Fruit fly (Drosophila melanogaster) whole organism, embryonic: ENCODE data around the gene Inx5.

Source experiments
- ATbp ChIP-seq: fragments of 200-800 bp; sonication (Bioruptor generic); optimal IDR thresholded peaks from 2 replicates; lab custom pipeline; 2017; ENCODE audit warnings: missing biosample characterization, mild to moderate bottlenecking, missing genetic modification characterization, missing genetic modification reagents
- Abd-B ChIP-seq: fragments of 200-800 bp; sonication (Bioruptor generic); optimal IDR thresholded peaks from 2 replicates; lab custom pipeline; 2018; ENCODE audit warnings: missing biosample characterization, mild to moderate bottlenecking, missing genetic modification characterization, moderate library complexity
- Asciz ChIP-seq: fragments of 200-800 bp; sonication (Bioruptor generic); optimal IDR thresholded peaks from 2 replicates; lab custom pipeline; 2017; ENCODE audit warnings: missing biosample characterization, mild to moderate bottlenecking, missing genetic modification characterization, missing genetic modification reagents
- Blimp-1 ChIP-seq: fragments of 200-800 bp; sonication (Bioruptor generic); optimal IDR thresholded peaks from 3 replicates; lab custom pipeline; 2018; ENCODE audit warnings: missing biosample characterization, missing genetic modification characterization, mild to moderate bottlenecking, moderate library complexity, missing genetic modification reagents
- CG10147 ChIP-seq: fragments of 200-800 bp; sonication (Bioruptor generic); optimal IDR thresholded peaks from 2 replicates; lab custom pipeline; 2019; ENCODE audit warnings: missing biosample characterization, mild to moderate bottlenecking, missing genetic modification characterization, moderate library complexity
- CG10274 ChIP-seq: fragments of 200-800 bp; sonication (Bioruptor generic); optimal IDR thresholded peaks from 3 replicates; lab custom pipeline; 2017; ENCODE audit warnings: missing biosample characterization, mild to moderate bottlenecking, missing genetic modification characterization
- CG12071 ChIP-seq: fragments of 200-800 bp; sonication (Bioruptor generic); optimal IDR thresholded peaks from 3 replicates; lab custom pipeline; 2018; ENCODE audit warnings: missing biosample characterization, mild to moderate bottlenecking, missing genetic modification characterization
- CG12391 ChIP-seq: fragments of 200-800 bp; sonication (Bioruptor generic); optimal IDR thresholded peaks from 3 replicates; lab custom pipeline; 2018; ENCODE audit warnings: missing biosample characterization, mild to moderate bottlenecking, missing genetic modification characterization, moderate library complexity
- CG1529 ChIP-seq: fragments of 200-800 bp; sonication (Bioruptor generic); optimal IDR thresholded peaks from 3 replicates; lab custom pipeline; 2018; ENCODE audit warnings: missing biosample characterization, missing genetic modification characterization
- CG17385 ChIP-seq: fragments of 200-800 bp; sonication (Bioruptor generic); optimal IDR thresholded peaks from 3 replicates; lab custom pipeline; 2018; ENCODE audit warnings: missing biosample characterization, mild to moderate bottlenecking, missing genetic modification characterization
- CG42726 ChIP-seq: fragments of 200-800 bp; sonication (Bioruptor generic); IDR thresholded peaks from 2 replicates; pipeline ENCODE4 v1.3.6; 2022; ENCODE audit warnings: missing biosample characterization, missing genetic modification characterization; ENCODE audit not compliant: partially characterized antibody
- CG6791 ChIP-seq: fragments of 200-800 bp; sonication (Bioruptor generic); IDR thresholded peaks from 3 replicates; pipeline ENCODE4 v1.3.6; 2022; ENCODE audit warnings: missing biosample characterization, missing genetic modification characterization; ENCODE audit not compliant: partially characterized antibody
- CG8290 ChIP-seq, 3 experiments: fragments of 200-800 bp; sonication (Bioruptor generic); optimal IDR thresholded peaks; 2 replicates each; lab custom pipeline; 2016 to 2019; ENCODE audit warnings: missing biosample characterization in 3 of 3, missing genetic modification characterization in 3 of 3, mild to moderate bottlenecking in 2 of 3, moderate library complexity in 1 of 3
- CG9215 ChIP-seq: fragments of 200-800 bp; sonication (Bioruptor generic); IDR thresholded peaks from 2 replicates; pipeline ENCODE4 v1.3.6; 2022; ENCODE audit warnings: missing biosample characterization, missing genetic modification characterization
- Drgx ChIP-seq: fragments of 200-800 bp; sonication (Bioruptor generic); IDR thresholded peaks from 2 replicates; pipeline ENCODE4 v1.3.6; 2022; ENCODE audit warnings: missing biosample characterization, missing genetic modification characterization
- E2f1 ChIP-seq: fragments of 200-800 bp; sonication (Bioruptor generic); IDR thresholded peaks from 2 replicates; pipeline ENCODE4 v1.3.6; 2022; ENCODE audit warnings: missing biosample characterization, missing genetic modification characterization
- Ets65A ChIP-seq: fragments of 200-800 bp; sonication (Bioruptor generic); peaks from one replicate; lab custom pipeline; 2016; ENCODE audit warnings: missing biosample characterization, missing genetic modification characterization
- HLHmδ ChIP-seq: fragments of 200-800 bp; sonication (Bioruptor generic); optimal IDR thresholded peaks from 2 replicates; lab custom pipeline; 2018; ENCODE audit warnings: missing biosample characterization, mild to moderate bottlenecking, missing genetic modification characterization, moderate library complexity
- Hmr ChIP-seq: fragments of 200-800 bp; sonication (Bioruptor generic); optimal IDR thresholded peaks from 3 replicates; lab custom pipeline; 2017; ENCODE audit warnings: mild to moderate bottlenecking, missing biosample characterization, missing genetic modification reagents, missing genetic modification characterization
- Hr51 ChIP-seq, 2 experiments: fragments of 200-800 bp; sonication (Bioruptor generic); optimal IDR thresholded peaks; 2 replicates in 1 of 2; 3 replicates in 1 of 2; lab custom pipeline; 2016 to 2018; ENCODE audit warnings: missing biosample characterization in 2 of 2, missing genetic modification characterization in 2 of 2, mild to moderate bottlenecking in 1 of 2, moderate library complexity in 1 of 2
- Jarid2 ChIP-seq: fragments of 200-800 bp; sonication (Bioruptor generic); optimal IDR thresholded peaks from 3 replicates; lab custom pipeline; 2017; ENCODE audit warnings: mild to moderate bottlenecking, missing biosample characterization, missing genetic modification reagents, missing genetic modification characterization
- Lim3 ChIP-seq: fragments of 200-800 bp; sonication (Bioruptor generic); IDR thresholded peaks from 2 replicates; pipeline ENCODE4 v1.3.6; 2022; ENCODE audit warnings: missing biosample characterization, missing genetic modification characterization
- MTF-1 ChIP-seq: fragments of 200-800 bp; sonication (Bioruptor generic); optimal IDR thresholded peaks from 2 replicates; lab custom pipeline; 2018; ENCODE audit warnings: missing biosample characterization, mild to moderate bottlenecking, missing genetic modification characterization, borderline replicate concordance
- Med ChIP-seq: fragments of 200-800 bp; sonication (Bioruptor generic); peaks from one replicate; lab custom pipeline; 2016; ENCODE audit warnings: missing biosample characterization, missing genetic modification characterization, mild to moderate bottlenecking, inconsistent platforms, moderate library complexity
- Meics ChIP-seq: fragments of 200-800 bp; sonication (Bioruptor generic); optimal IDR thresholded peaks from 2 replicates; lab custom pipeline; 2017; ENCODE audit warnings: missing biosample characterization, mild to moderate bottlenecking, missing genetic modification characterization
- Oli ChIP-seq: fragments of 200-800 bp; sonication (Bioruptor generic); optimal IDR thresholded peaks from 2 replicates; lab custom pipeline; 2018; ENCODE audit warnings: missing biosample characterization, mild to moderate bottlenecking, missing genetic modification characterization, moderate library complexity
- Sin3A ChIP-seq: fragments of >200 bp; optimal IDR thresholded peaks from 2 replicates; lab custom pipeline; 2018
- Sox102F ChIP-seq: fragments of 200-800 bp; sonication (Bioruptor generic); optimal IDR thresholded peaks from 2 replicates; lab custom pipeline; 2018; ENCODE audit warnings: missing biosample characterization, mild to moderate bottlenecking, missing genetic modification characterization, moderate library complexity
- Ssrp ChIP-seq: fragments of 200-800 bp; sonication (Bioruptor generic); optimal IDR thresholded peaks from 2 replicates; lab custom pipeline; 2018; ENCODE audit warnings: missing biosample characterization, mild to moderate bottlenecking, missing genetic modification characterization, moderate library complexity
- Tbp ChIP-seq: fragments of >200 bp; optimal IDR thresholded peaks from 2 replicates; lab custom pipeline; 2018; ENCODE audit warnings: missing biosample characterization, missing genetic modification characterization
- az2 ChIP-seq: fragments of 200-800 bp; sonication (Bioruptor generic); optimal IDR thresholded peaks from 3 replicates; lab custom pipeline; 2016; ENCODE audit warnings: missing biosample characterization, missing genetic modification characterization
- bbx ChIP-seq: fragments of 200-800 bp; sonication (Bioruptor generic); IDR thresholded peaks from 2 replicates; pipeline ENCODE4 v1.3.6; 2022; ENCODE audit warnings: missing biosample characterization, missing genetic modification characterization; ENCODE audit not compliant: partially characterized antibody
- corto ChIP-seq: fragments of 200-800 bp; sonication (Bioruptor generic); optimal IDR thresholded peaks from 2 replicates; lab custom pipeline; 2016; ENCODE audit warnings: missing biosample characterization, mild to moderate bottlenecking, missing genetic modification characterization, moderate library complexity
- dan ChIP-seq: fragments of 200-800 bp; sonication (Bioruptor generic); IDR thresholded peaks from 2 replicates; pipeline ENCODE4 v1.3.6; 2022; ENCODE audit warnings: missing biosample characterization, missing genetic modification characterization
- dpn ChIP-seq, 2 experiments: fragments of 200-800 bp; sonication (Bioruptor generic); optimal IDR thresholded peaks; 3 replicates each; lab custom pipeline; 2016; ENCODE audit warnings: missing biosample characterization in 2 of 2, missing genetic modification characterization in 2 of 2
- gem ChIP-seq: fragments of 200-800 bp; sonication (Bioruptor generic); optimal IDR thresholded peaks from 2 replicates; lab custom pipeline; 2019; ENCODE audit warnings: missing biosample characterization, mild to moderate bottlenecking, missing genetic modification characterization, moderate library complexity
- grn ChIP-seq: fragments of 200-800 bp; sonication (Bioruptor generic); optimal IDR thresholded peaks from 3 replicates; lab custom pipeline; 2017; ENCODE audit warnings: missing biosample characterization, missing genetic modification characterization
- jing ChIP-seq: fragments of 200-800 bp; sonication (Bioruptor generic); optimal IDR thresholded peaks from 2 replicates; lab custom pipeline; 2018; ENCODE audit warnings: missing biosample characterization, mild to moderate bottlenecking, missing genetic modification characterization
- mirr ChIP-seq: fragments of 200-800 bp; sonication (Bioruptor generic); optimal IDR thresholded peaks from 3 replicates; lab custom pipeline; 2018; ENCODE audit warnings: missing biosample characterization, mild to moderate bottlenecking, missing genetic modification characterization
- nmo ChIP-seq: fragments of 200-800 bp; sonication (Bioruptor generic); optimal IDR thresholded peaks from 2 replicates; lab custom pipeline; 2018; ENCODE audit warnings: missing biosample characterization, mild to moderate bottlenecking, missing genetic modification characterization, moderate library complexity
- oc ChIP-seq: fragments of 200-800 bp; sonication (Bioruptor generic); optimal IDR thresholded peaks from 2 replicates; lab custom pipeline; 2018; ENCODE audit warnings: missing biosample characterization, mild to moderate bottlenecking, missing genetic modification characterization, moderate library complexity
- ranshi ChIP-seq: fragments of 200-800 bp; sonication (Bioruptor generic); IDR thresholded peaks from 2 replicates; pipeline ENCODE4 v1.3.6; 2022; ENCODE audit warnings: missing biosample characterization, missing genetic modification characterization
- sens ChIP-seq: fragments of 200-800 bp; sonication (Bioruptor generic); peaks from one replicate; lab custom pipeline; 2016; ENCODE audit warnings: missing biosample characterization, missing genetic modification characterization
- sob ChIP-seq: fragments of 200-800 bp; sonication (Bioruptor generic); IDR thresholded peaks from 2 replicates; pipeline ENCODE4 v1.3.6; 2022; ENCODE audit warnings: missing biosample characterization, missing genetic modification characterization
- sr ChIP-seq: fragments of 200-800 bp; sonication (Bioruptor generic); IDR thresholded peaks from 3 replicates; pipeline ENCODE4 v1.3.6; 2022; ENCODE audit warnings: missing biosample characterization, missing genetic modification characterization
- stwl ChIP-seq: fragments of 200-800 bp; sonication (Bioruptor generic); optimal IDR thresholded peaks from 3 replicates; lab custom pipeline; 2018; ENCODE audit warnings: missing biosample characterization, mild to moderate bottlenecking, missing genetic modification characterization, moderate library complexity
- unpg ChIP-seq: fragments of 200-800 bp; sonication (Bioruptor generic); optimal IDR thresholded peaks from 3 replicates; lab custom pipeline; 2018; ENCODE audit warnings: missing biosample characterization, mild to moderate bottlenecking, missing genetic modification characterization, moderate library complexity

Inx5 gene

dm6 chrX:19163446-19163845 is 7.2 kb downstream of the Inx5 start:
- no peak for TF ChIP-seq Meics
- no peak for TF ChIP-seq Lim3 (GFP tag; lab: Robert Waterston, UW)
- TF ChIP-seq grn (GFP tag; lab: Kevin White, UChicago), result peak; percentile 13
- no peak for TF ChIP-seq stwl
- TF ChIP-seq sens (GFP tag; lab: Kevin White, UChicago), result peak; percentile 45
- TF ChIP-seq CG6791 (GFP tag; lab: Robert Waterston, UW), result 0 out of 3 replicates have a peak, but pooled peaks have one; percentile 22
- peak; percentile 93 for TF ChIP-seq Blimp-1 (GFP tag; lab: Kevin White, UChicago)
- no peak for TF ChIP-seq sob
- no peak for TF ChIP-seq CG10274 (GFP tag; lab: Kevin White, UChicago)
- TF ChIP-seq oc, result peak; percentile 41

DNA sequence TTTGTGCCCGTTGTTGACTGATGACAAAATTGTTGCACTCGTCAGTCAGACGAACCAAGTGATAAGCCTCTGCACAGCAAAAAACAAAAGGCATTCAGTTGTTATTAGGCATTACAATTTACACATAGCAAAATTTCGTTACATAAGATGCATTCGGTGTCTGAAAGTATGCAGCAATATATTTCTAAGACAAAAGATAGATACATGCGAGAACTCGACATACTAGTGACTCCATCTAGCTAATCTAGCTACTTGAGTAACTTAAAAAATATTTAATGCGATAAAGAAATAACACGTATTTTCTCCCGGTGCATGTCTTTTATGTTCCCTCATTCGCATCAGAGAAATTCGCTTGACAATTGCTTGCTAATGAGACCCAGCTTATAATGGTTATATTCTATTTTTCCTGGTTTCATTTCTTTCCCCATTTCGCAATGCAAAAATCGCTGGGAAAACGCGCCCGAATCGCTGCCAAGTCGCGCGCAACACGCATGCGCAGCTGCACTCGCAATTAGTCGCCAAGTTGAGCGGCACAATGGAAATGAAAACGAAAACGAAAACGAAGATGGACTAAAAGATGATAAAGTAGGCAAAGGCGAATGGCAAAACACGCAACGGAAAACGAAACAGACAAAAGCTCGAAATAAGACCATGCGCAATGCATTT is 8.3 kb downstream of the Inx5 start:
- no peak for TF ChIP-seq Jarid2 (GFP tag; lab: Kevin White, UChicago)
- TF ChIP-seq Hmr, result no peak
- TF ChIP-seq sr (GFP tag; lab: Robert Waterston, UW), result no peak
- no peak for TF ChIP-seq corto (GFP tag; lab: Kevin White, UChicago)
- TF ChIP-seq CG12391 (tag; lab: Kevin White, UChicago), result peak; percentile 38
- no peak for TF ChIP-seq Sin3A (lab: Kevin White, UChicago)
- 0 out of 2 replicates have a peak, but pooled peaks have one; percentile 20 for TF ChIP-seq bbx (GFP tag; lab: Robert Waterston, UW)
- peak in 1 of 2 experiments; percentile 47 for TF ChIP-seq Hr51 (GFP tag; optimal IDR thresholded peaks at IDR 0.05; lab: Kevin White, UChicago)
- TF ChIP-seq CG9215 (GFP tag; lab: Robert Waterston, UW), result no peak
- no peak for TF ChIP-seq CG1529 (GFP tag; lab: Kevin White, UChicago)
- no peak for TF ChIP-seq CG8290 (GFP tag; optimal IDR thresholded peaks at IDR 0.05; lab: Kevin White, UChicago)
- TF ChIP-seq CG8290 (tag; optimal IDR thresholded peaks at IDR 0.05; lab: Kevin White, UChicago), result peak in 1 of 2 experiments; percentile 32
- TF ChIP-seq MTF-1, result no peak
- peak; percentile 28 for TF ChIP-seq CG17385 (GFP tag; lab: Kevin White, UChicago)
- peak; percentile 57 for TF ChIP-seq Sox102F (GFP tag; lab: Kevin White, UChicago)
- peak; percentile 54 for TF ChIP-seq Drgx (GFP tag; lab: Robert Waterston, UW)
- TF ChIP-seq E2f1 (GFP tag; lab: Robert Waterston, UW), result no peak
- TF ChIP-seq az2 (GFP tag; lab: Kevin White, UChicago), result peak; percentile 23
- peak; percentile 35 for TF ChIP-seq Oli (tag; lab: Kevin White, UChicago)
- TF ChIP-seq ATbp (GFP tag; lab: Kevin White, UChicago), result peak; percentile 9
- peak; percentile 25 for TF ChIP-seq Tbp (GFP tag; lab: Kevin White, UChicago)
- TF ChIP-seq mirr (GFP tag; lab: Kevin White, UChicago), result no peak
- peak; percentile 3 for TF ChIP-seq Asciz (GFP tag; lab: Kevin White, UChicago)
- TF ChIP-seq CG42726 (GFP tag; lab: Robert Waterston, UW), result no peak
- peak; percentile 40 for TF ChIP-seq unpg (GFP tag; lab: Kevin White, UChicago)
- TF ChIP-seq gem (tag; lab: Kevin White, UChicago), result peak; percentile 53
- TF ChIP-seq HLHmδ, result no peak
- TF ChIP-seq CG10147 (GFP tag; lab: Kevin White, UChicago), result no peak
- no peak for TF ChIP-seq jing (GFP tag; lab: Kevin White, UChicago)
- TF ChIP-seq Abd-B (GFP tag; lab: Kevin White, UChicago), result peak; percentile 25
- TF ChIP-seq ranshi (GFP tag; lab: Robert Waterston, UW), result no peak
- TF ChIP-seq dpn (GFP tag; optimal IDR thresholded peaks at IDR 0.05; lab: Kevin White, UChicago), result peak in 1 of 2 experiments; percentile 0
- no peak for TF ChIP-seq dan
- no peak for TF ChIP-seq CG12071 (GFP tag; lab: Kevin White, UChicago)
- peak; percentile 30 for TF ChIP-seq nmo (GFP tag; lab: Kevin White, UChicago)
- TF ChIP-seq Ssrp, result peak; percentile 12
- peak; percentile 87 for TF ChIP-seq Ets65A (GFP tag; lab: Kevin White, UChicago)
- peak; percentile 87 for TF ChIP-seq Med
